Worm (Caenorhabditis elegans) whole organism, L3 larva: ENCODE measurements around the gene abcf-1.

ENCODE experiments used
- ama-1 ChIP-seq: fragments of 150-350 bp; optimal IDR thresholded peaks from 2 replicates; lab custom pipeline; 2018
- elt-2 ChIP-seq: sonication (generic microtip); optimal IDR thresholded peaks from 2 replicates; lab custom pipeline; 2016; ENCODE audit warnings: missing genetic modification reagents, mild to moderate bottlenecking, missing genetic modification characterization, missing compliant biosample characterization
- elt-3 ChIP-seq, 3 experiments: fragments of 150-350 bp in 1 of 3; sonication (generic microtip) in 2 of 3; optimal IDR thresholded peaks; 2 replicates in 2 of 3; 4 replicates in 1 of 3; lab custom pipeline; 2014 to 2017; ENCODE audit warnings: missing biosample characterization in 3 of 3, missing genetic modification characterization in 3 of 3
- hmg-11 ChIP-seq: sonication (generic microtip); optimal IDR thresholded peaks from 2 replicates; lab custom pipeline; 2016; ENCODE audit warnings: missing genetic modification characterization, missing compliant biosample characterization
- nfya-1 ChIP-seq: sonication (generic microtip); optimal IDR thresholded peaks from 2 replicates; lab custom pipeline; 2017; ENCODE audit warnings: missing genetic modification characterization, mild to moderate bottlenecking, missing compliant biosample characterization, antibody characterized with exemption, moderate library complexity; ENCODE audit not compliant: insufficient read depth
- nhr-237 ChIP-seq: fragments of 150-350 bp; optimal IDR thresholded peaks from 2 replicates; lab custom pipeline; 2014; ENCODE audit warnings: missing biosample characterization, missing genetic modification characterization
- nhr-28 ChIP-seq: fragments of 150-350 bp; optimal IDR thresholded peaks from 2 replicates; lab custom pipeline; 2014; ENCODE audit warnings: missing biosample characterization, missing genetic modification characterization
- nhr-76 ChIP-seq: fragments of 150-350 bp; sonication (generic microtip); optimal IDR thresholded peaks from 5 replicates; lab custom pipeline; 2014; ENCODE audit warnings: missing biosample characterization, missing genetic modification characterization
- unc-39 ChIP-seq: sonication (generic microtip); optimal IDR thresholded peaks from 4 replicates; lab custom pipeline; 2017; ENCODE audit warnings: missing biosample characterization, missing genetic modification characterization
- zag-1 ChIP-seq: fragments of 150-350 bp; optimal IDR thresholded peaks from 2 replicates; lab custom pipeline; 2014; ENCODE audit warnings: missing biosample characterization, missing genetic modification characterization
- ztf-4 ChIP-seq: fragments of 150-350 bp; optimal IDR thresholded peaks from 2 replicates; lab custom pipeline; 2014; ENCODE audit warnings: missing biosample characterization, missing genetic modification characterization

ce11 chrV:12725893-12726292 lies 37.3 kb downstream of the abcf-1 start, which contains the start of gene R11D1.12:
- TF ChIP-seq ztf-4 (tag; lab: Kevin White, UChicago) (no peak), nhr-237 (no peak), ama-1 (lab: Kevin White, UChicago) (no peak), unc-39 (tag; lab: Kevin White, UChicago) (no peak), nhr-76 (no peak), nfya-1 (tag; lab: Kevin White, UChicago) (no peak), zag-1 (tag; lab: Kevin White, UChicago) (no peak), nhr-28 (tag; lab: Kevin White, UChicago) (no peak), elt-3 (tag; optimal IDR thresholded peaks at IDR 0.05; lab: Kevin White, UChicago) (no peak), elt-2 (no peak), hmg-11 (tag; lab: Kevin White, UChicago) (no peak)
